Worm (Caenorhabditis elegans) whole organism, young adult: ENCODE data around the gene mlc-4.

Experiments
- F22D6.2 ChIP-seq: sonication (generic microtip); optimal IDR thresholded peaks from 2 replicates; lab custom pipeline; 2016; ENCODE audit warnings: mild to moderate bottlenecking, missing genetic modification characterization, missing compliant biosample characterization
- F23B12.7 ChIP-seq: sonication (generic microtip); optimal IDR thresholded peaks from 2 replicates; lab custom pipeline; 2017; ENCODE audit warnings: missing genetic modification characterization, mild to moderate bottlenecking, missing compliant biosample characterization, antibody characterized with exemption, moderate library complexity; ENCODE audit not compliant: insufficient read depth
- aptf-3 ChIP-seq: fragments of 200-800 bp; sonication (Bioruptor generic); IDR thresholded peaks from 2 replicates; pipeline ENCODE4 v1.3.6; 2022; ENCODE audit warnings: missing genetic modification characterization, missing compliant biosample characterization
- lsl-1 ChIP-seq: fragments of 200-800 bp; sonication (Bioruptor generic); optimal IDR thresholded peaks from 2 replicates; lab custom pipeline; 2018; ENCODE audit warnings: mild to moderate bottlenecking, missing genetic modification characterization, moderate library complexity, missing compliant biosample characterization
- nhr-80 ChIP-seq: sonication (generic microtip); optimal IDR thresholded peaks from 2 replicates; lab custom pipeline; 2016; ENCODE audit warnings: missing genetic modification characterization, missing compliant biosample characterization
- pha-4 ChIP-seq: fragments of 150-350 bp; sonication (generic microtip); optimal IDR thresholded peaks from 2 replicates; lab custom pipeline; 2014; ENCODE audit warnings: missing biosample characterization, missing genetic modification reagents, missing genetic modification characterization
- sdz-38 ChIP-seq: sonication (generic microtip); optimal IDR thresholded peaks from 2 replicates; lab custom pipeline; 2016; ENCODE audit warnings: missing genotype, missing genetic modification characterization, missing compliant biosample characterization
- snpc-3.4 ChIP-seq: sonication (generic microtip); optimal IDR thresholded peaks from 2 replicates; lab custom pipeline; 2017; ENCODE audit warnings: missing genetic modification characterization, mild to moderate bottlenecking, missing compliant biosample characterization, antibody characterized with exemption, moderate library complexity, missing genotype, missing genetic modification reagents
- snpc-4 ChIP-seq, 5 experiments: fragments of 150-350 bp in 1 of 5; sonication (generic microtip) in 4 of 5; optimal IDR thresholded peaks; 2 replicates each; lab custom pipeline; 2014 to 2018; ENCODE audit warnings: missing genetic modification characterization in 5 of 5, missing biosample characterization in 3 of 5, antibody characterized with exemption in 2 of 5, mild to moderate bottlenecking in 2 of 5, missing compliant biosample characterization in 2 of 5, missing genotype in 2 of 5, moderate library complexity in 2 of 5, missing genetic modification reagents in 1 of 5
- unc-62 ChIP-seq: fragments of 150-350 bp; optimal IDR thresholded peaks from 2 replicates; lab custom pipeline; 2014; ENCODE audit warnings: missing biosample characterization, missing genetic modification reagents, missing genetic modification characterization
- ztf-18 ChIP-seq: sonication (generic microtip); optimal IDR thresholded peaks from 2 replicates; lab custom pipeline; 2016; ENCODE audit warnings: missing genotype, mild to moderate bottlenecking, missing genetic modification characterization, missing compliant biosample characterization

ce11 chrIII:3395112-3395511 lies 1.5 kb upstream of the mlc-4 start:
- TF ChIP-seq F22D6.2 (tag; lab: Kevin White, UChicago) = no peak
- TF ChIP-seq pha-4 (tag; lab: Kevin White, UChicago) = no peak
- TF ChIP-seq snpc-3.4 = no peak
- no peak for TF ChIP-seq F23B12.7 (tag; lab: Kevin White, UChicago)
- TF ChIP-seq sdz-38 (tag; lab: Kevin White, UChicago) = no peak
- TF ChIP-seq ztf-18 (tag; lab: Kevin White, UChicago) = no peak
- no peak for TF ChIP-seq aptf-3
- no peak for TF ChIP-seq nhr-80 (tag; lab: Kevin White, UChicago)
- TF ChIP-seq lsl-1 (GFP tag; lab: Kevin White, UChicago) = no peak
- TF ChIP-seq snpc-4 (GFP tag; optimal IDR thresholded peaks at IDR 0.05; lab: Kevin White, UChicago) = no peak
- no peak for TF ChIP-seq snpc-4 (tag; optimal IDR thresholded peaks at IDR 0.05; lab: Kevin White, UChicago)
- TF ChIP-seq unc-62 (GFP tag; lab: Kevin White, UChicago) = no peak
